Worm (Caenorhabditis elegans): ENCODE measurements around the gene hpo-7.

ce11 chrII:2091972-2092371 lies 43.5 kb downstream of the hpo-7 start, which contains the start of gene T16A1.10:
- TF ChIP-seq unc-86 (tag; optimal IDR thresholded peaks at IDR 0.05) (no peak), gmeb-2 (tag; optimal IDR thresholded peaks at IDR 0.05) (no peak), hlh-13 (GFP tag; optimal IDR thresholded peaks at IDR 0.05) (no peak)

Data from whole organism, late embryonic.